Worm (Caenorhabditis elegans): ENCODE results near the gene ZC13.1.

- TF ChIP-seq fkh-10 (GFP tag; optimal IDR thresholded peaks at IDR 0.05) (no peak), elt-3 (tag; optimal IDR thresholded peaks at IDR 0.05) (no peak)
Measured at ce11 chrX:852739-853268, 24.2 kb upstream of the ZC13.1 start.

All from whole organism, L1 larva.